Fruit fly (Drosophila melanogaster): ENCODE data around the gene kis.

- peak; percentile 89 for TF ChIP-seq h (GFP tag; optimal IDR thresholded peaks at IDR 0.05)
- TF ChIP-seq lola (GFP tag; optimal IDR thresholded peaks at IDR 0.05), result no peak
- TF ChIP-seq Myc (optimal IDR thresholded peaks at IDR 0.05), result no peak
- peak; percentile 97 for TF ChIP-seq sage (GFP tag; optimal IDR thresholded peaks at IDR 0.05)
Observed at dm6 chr2L:166115-167069, 84.2 kb downstream of the kis start.

Data from whole organism, wandering third instar larva.